Worm (Caenorhabditis elegans): ENCODE results near the gene F21D5.3.

The F21D5.3 gene

DNA sequence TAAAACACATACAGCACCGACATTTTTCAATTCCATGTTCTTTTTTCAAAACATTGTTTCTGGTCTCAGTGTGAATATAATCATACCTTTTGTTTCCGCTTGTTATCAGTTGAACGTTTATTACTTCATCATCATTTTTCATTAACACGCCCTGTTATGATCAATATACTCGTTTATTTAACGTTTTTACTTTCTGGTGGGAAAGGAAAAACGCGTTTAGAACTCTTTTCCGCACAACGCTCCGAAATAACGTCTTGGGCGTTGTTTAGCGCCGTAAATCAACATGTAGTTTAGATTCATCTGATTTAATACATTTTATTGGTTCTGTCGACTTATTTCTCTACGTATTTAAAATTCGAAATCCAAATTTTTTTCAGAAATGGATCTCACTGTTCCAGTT is 5.3 kb upstream of the F21D5.3 start, which contains the start of gene pgm-3:
Gene pgm-3, plus strand, starts transcription at position 378 of the 400 bp plus-strand sequence.
- TF ChIP-seq hlh-11 (tag; optimal IDR thresholded peaks at IDR 0.05) (peak; percentile 22), nhr-25 (tag; optimal IDR thresholded peaks at IDR 0.05; ENCODE audit: borderline replicate concordance, insufficient read depth) (no peak), hlh-30 (tag; optimal IDR thresholded peaks at IDR 0.05; ENCODE audit: insufficient read depth) (no peak), Y105C5A.15 (GFP tag; IDR thresholded peaks at IDR 0.05) (no peak), D1046.2 (GFP tag; IDR thresholded peaks at IDR 0.05) (no peak), set-16 (GFP tag; IDR thresholded peaks at IDR 0.05) (no peak), ceh-28 (tag; optimal IDR thresholded peaks at IDR 0.05) (no peak), nhr-77 (tag; optimal IDR thresholded peaks at IDR 0.05) (no peak), aha-1 (tag) (no peak), dpl-1 (GFP tag; optimal IDR thresholded peaks at IDR 0.05) (no peak), nhr-28 (tag; optimal IDR thresholded peaks at IDR 0.05) (peak; percentile 64), R02D3.7 (tag; optimal IDR thresholded peaks at IDR 0.05) (peak; percentile 15), daf-16 (GFP tag; optimal IDR thresholded peaks at IDR 0.05) (no peak), daf-16 (tag; optimal IDR thresholded peaks at IDR 0.05) (peak; percentile 77), zip-11 (GFP tag; IDR thresholded peaks at IDR 0.05) (no peak), daf-19 (GFP tag; conservative IDR thresholded peaks at IDR 0.05) (no peak), ztf-7 (tag; optimal IDR thresholded peaks at IDR 0.05) (no peak), madf-9 (GFP tag; conservative IDR thresholded peaks at IDR 0.05) (no peak), zip-2 (tag; optimal IDR thresholded peaks at IDR 0.05) (no peak), egl-27 (tag; optimal IDR thresholded peaks at IDR 0.05) (no peak), hif-1 (tag; optimal IDR thresholded peaks at IDR 0.05) (no peak), nhr-6 (tag; optimal IDR thresholded peaks at IDR 0.05) (no peak), mdt-29 (GFP tag; IDR thresholded peaks at IDR 0.05) (no peak), dmd-9 (GFP tag; IDR thresholded peaks at IDR 0.05) (no peak), unc-130 (GFP tag; optimal IDR thresholded peaks at IDR 0.05) (no peak), T20F7.1 (GFP tag; optimal IDR thresholded peaks at IDR 0.05) (peak; percentile 84), lin-38 (GFP tag; IDR thresholded peaks at IDR 0.05) (no peak), vab-7 (GFP tag; IDR thresholded peaks at IDR 0.05) (no peak), pqm-1 (tag; optimal IDR thresholded peaks at IDR 0.05) (peak; percentile 63), saeg-2 (GFP tag; IDR thresholded peaks at IDR 0.05) (no peak)

DNA sequence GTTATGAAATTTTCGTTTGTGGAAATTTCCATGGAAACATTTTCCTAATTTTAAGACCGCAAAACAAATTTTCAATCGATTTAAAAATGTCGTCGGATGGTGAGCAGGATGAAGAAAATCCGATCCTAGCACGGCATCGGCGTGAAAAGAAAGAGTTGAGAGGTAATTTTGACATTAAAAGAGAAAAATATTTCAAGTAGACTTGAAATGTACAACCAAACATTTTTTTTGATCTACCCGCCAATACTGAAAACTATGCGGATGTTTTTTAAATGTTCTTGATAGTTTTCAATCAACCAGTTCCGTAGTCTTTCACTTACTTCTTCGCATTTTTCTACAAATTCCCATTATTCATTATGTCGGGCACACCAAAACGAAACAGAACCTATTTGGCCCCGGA is 2.5 kb upstream of the F21D5.3 start, which contains the start of gene otub-3:
Gene otub-3, plus strand, starts transcription at position 56 of the 400 bp plus-strand sequence.
- TF ChIP-seq F49E8.2 (tag; optimal IDR thresholded peaks at IDR 0.05; ENCODE audit: borderline replicate concordance) (peak; percentile 15), nhr-42 (GFP tag; IDR thresholded peaks at IDR 0.05) (no peak), set-16 (GFP tag; IDR thresholded peaks at IDR 0.05) (no peak), daf-19 (GFP tag; conservative IDR thresholded peaks at IDR 0.05) (no peak)

DNA sequence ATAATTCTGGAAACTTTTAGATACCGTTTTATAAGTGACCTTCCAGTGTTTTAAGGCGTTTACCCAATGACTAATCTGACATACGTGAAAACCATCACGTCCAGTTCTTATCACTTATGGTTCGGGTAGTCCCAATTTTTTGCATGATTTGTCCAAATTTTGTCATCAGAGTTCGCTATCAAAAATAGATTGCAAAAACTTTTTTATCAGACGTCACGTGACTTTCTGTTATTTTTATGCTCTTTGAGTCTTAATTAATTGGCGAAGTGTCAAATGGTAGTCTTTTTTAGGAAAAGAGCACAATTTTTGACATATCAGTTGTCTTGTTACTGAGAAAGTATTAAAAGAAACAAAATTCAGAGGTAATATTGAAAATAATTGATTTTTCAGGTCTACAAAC is 979 bp upstream of the F21D5.3 start:
- peak; percentile 6 for TF ChIP-seq nhr-102 (tag; optimal IDR thresholded peaks at IDR 0.05)
- peak; percentile 20 for TF ChIP-seq hlh-30 (tag; optimal IDR thresholded peaks at IDR 0.05; ENCODE audit: insufficient read depth)
- no peak for TF ChIP-seq skn-1 (tag; optimal IDR thresholded peaks at IDR 0.05)
- peak; percentile 33 for TF ChIP-seq aha-1 (tag)
- TF ChIP-seq php-3 (GFP tag; IDR thresholded peaks at IDR 0.05): peak; percentile 22; the same call in 1 of the 2 replicates
- no peak for TF ChIP-seq lir-3 (tag; optimal IDR thresholded peaks at IDR 0.05)
- TF ChIP-seq lim-7 (GFP tag; IDR thresholded peaks at IDR 0.05): no peak
- TF ChIP-seq lin-39 (tag; optimal IDR thresholded peaks at IDR 0.05): no peak
- TF ChIP-seq nhr-28 (tag; optimal IDR thresholded peaks at IDR 0.05): peak; percentile 40
- TF ChIP-seq hif-1 (tag; optimal IDR thresholded peaks at IDR 0.05): peak in 1 of 2 experiments; percentile 21
- no peak for TF ChIP-seq ceh-82 (tag; optimal IDR thresholded peaks at IDR 0.05)
- TF ChIP-seq unc-39 (tag; optimal IDR thresholded peaks at IDR 0.05): no peak
- TF ChIP-seq nhr-111 (GFP tag; optimal IDR thresholded peaks at IDR 0.05): no peak
- TF ChIP-seq egl-43 (GFP tag; IDR thresholded peaks at IDR 0.05): no peak
- no peak for TF ChIP-seq mes-2 (tag; optimal IDR thresholded peaks at IDR 0.05; ENCODE audit: poor library complexity, severe bottlenecking)
- TF ChIP-seq pqm-1 (tag; optimal IDR thresholded peaks at IDR 0.05): peak; percentile 71
- TF ChIP-seq tra-1 (GFP tag; IDR thresholded peaks at IDR 0.05): peak; percentile 53; the same call in 1 of the 2 replicates
- no peak for TF ChIP-seq unc-62 (GFP tag; optimal IDR thresholded peaks at IDR 0.05 in 1 of 2)
- no peak for TF ChIP-seq unc-62 (tag; optimal IDR thresholded peaks at IDR 0.05)
- no peak for TF ChIP-seq pha-4 (GFP tag; IDR thresholded peaks at IDR 0.05)
- TF ChIP-seq pha-4 (tag; optimal IDR thresholded peaks at IDR 0.05): no peak
- peak; percentile 83 for TF ChIP-seq dmd-6 (GFP tag; IDR thresholded peaks at IDR 0.05)
- no peak for TF ChIP-seq Y5F2A.4 (GFP tag; optimal IDR thresholded peaks at IDR 0.05)

Data from whole organism, L4 larva.